Fruit fly (Drosophila melanogaster): ENCODE measurements around the gene CG33286.

CG33286 gene

dm6 chr3L:20976383-20976782, 1.9 kb upstream of the CG33286 start:
- no peak for TF ChIP-seq Dif (GFP tag; optimal IDR thresholded peaks at IDR 0.05; ENCODE audit: partially characterized antibody)
- TF ChIP-seq jim (GFP tag; optimal IDR thresholded peaks at IDR 0.05): no peak
- no peak for TF ChIP-seq dsf (GFP tag; optimal IDR thresholded peaks at IDR 0.05; ENCODE audit: borderline replicate concordance)
- TF ChIP-seq Hnf4 (GFP tag; optimal IDR thresholded peaks at IDR 0.05): no peak
- TF ChIP-seq Rel (GFP tag; optimal IDR thresholded peaks at IDR 0.05): no peak
- TF ChIP-seq Rel (tag; optimal IDR thresholded peaks at IDR 0.05): no peak
- no peak for TF ChIP-seq Sp1 (GFP tag; optimal IDR thresholded peaks at IDR 0.05)
- no peak for TF ChIP-seq Hr83 (GFP tag; optimal IDR thresholded peaks at IDR 0.05; ENCODE audit: poor library complexity, severe bottlenecking)
- no peak for TF ChIP-seq ey (GFP tag; optimal IDR thresholded peaks at IDR 0.05)
- no peak for TF ChIP-seq dmrt93B (GFP tag; optimal IDR thresholded peaks at IDR 0.05)
- no peak for TF ChIP-seq rgr (GFP tag; optimal IDR thresholded peaks at IDR 0.05)
- no peak for TF ChIP-seq sage (GFP tag; optimal IDR thresholded peaks at IDR 0.05)
- TF ChIP-seq sv (GFP tag; optimal IDR thresholded peaks at IDR 0.05): no peak
- no peak for TF ChIP-seq CG9705 (GFP tag; optimal IDR thresholded peaks at IDR 0.05)
- no peak for TF ChIP-seq GATAd (GFP tag; optimal IDR thresholded peaks at IDR 0.05)
- TF ChIP-seq CrebA (GFP tag; optimal IDR thresholded peaks at IDR 0.05; ENCODE audit: borderline replicate concordance): no peak
- TF ChIP-seq Abd-B (GFP tag; optimal IDR thresholded peaks at IDR 0.05): no peak

dm6 chr3L:20970563-20970962, 3.9 kb downstream of the CG33286 start, which contains the start of gene CG33287:
Gene CG33287 (minus strand): TSS chr3L:20970663.
- TF ChIP-seq br (GFP tag; optimal IDR thresholded peaks at IDR 0.05) (no peak), Abd-B (GFP tag; optimal IDR thresholded peaks at IDR 0.05) (no peak), rgr (GFP tag; optimal IDR thresholded peaks at IDR 0.05) (no peak), Hr78 (GFP tag; optimal IDR thresholded peaks at IDR 0.05) (no peak), Dif (GFP tag; optimal IDR thresholded peaks at IDR 0.05; ENCODE audit: partially characterized antibody) (no peak), Hnf4 (GFP tag; optimal IDR thresholded peaks at IDR 0.05) (no peak), GATAd (GFP tag; optimal IDR thresholded peaks at IDR 0.05) (no peak), sage (GFP tag; optimal IDR thresholded peaks at IDR 0.05) (no peak), Vsx2 (GFP tag; optimal IDR thresholded peaks at IDR 0.05; ENCODE audit: partially characterized antibody) (no peak), fru (GFP tag; optimal IDR thresholded peaks at IDR 0.05) (no peak), CrebA (GFP tag; optimal IDR thresholded peaks at IDR 0.05; ENCODE audit: borderline replicate concordance) (no peak), Hr83 (GFP tag; optimal IDR thresholded peaks at IDR 0.05; ENCODE audit: poor library complexity, severe bottlenecking) (no peak), Myc (optimal IDR thresholded peaks at IDR 0.05) (no peak), HLH106 (tag; optimal IDR thresholded peaks at IDR 0.05) (no peak), Mio (GFP tag; optimal IDR thresholded peaks at IDR 0.05) (no peak), CG9705 (GFP tag; optimal IDR thresholded peaks at IDR 0.05) (no peak), CG32264 (GFP tag; optimal IDR thresholded peaks at IDR 0.05) (no peak), N (GFP tag; optimal IDR thresholded peaks at IDR 0.05) (no peak)

dm6 chr3L:20966662-20967061, 7.8 kb downstream of the CG33286 start, which contains the start of gene CG12983:
Gene CG12983 (minus strand): TSS chr3L:20966762.
- TF ChIP-seq rgr (GFP tag; optimal IDR thresholded peaks at IDR 0.05): no peak
- no peak for TF ChIP-seq CrebA (GFP tag; optimal IDR thresholded peaks at IDR 0.05; ENCODE audit: borderline replicate concordance)
- no peak for TF ChIP-seq Rel (GFP tag; optimal IDR thresholded peaks at IDR 0.05)
- TF ChIP-seq Rel (tag; optimal IDR thresholded peaks at IDR 0.05): no peak
- TF ChIP-seq psq (GFP tag; optimal IDR thresholded peaks at IDR 0.05): no peak
- TF ChIP-seq GATAd (GFP tag; optimal IDR thresholded peaks at IDR 0.05): no peak
- no peak for TF ChIP-seq Hnf4 (GFP tag; optimal IDR thresholded peaks at IDR 0.05)
- no peak for TF ChIP-seq usp (GFP tag; optimal IDR thresholded peaks at IDR 0.05)
- TF ChIP-seq lola (GFP tag; optimal IDR thresholded peaks at IDR 0.05): no peak
- no peak for TF ChIP-seq Dfd (GFP tag; optimal IDR thresholded peaks at IDR 0.05)

dm6 chr3L:20962455-20962854, 12.0 kb downstream of the CG33286 start, which contains the start of gene CG10587:
Gene CG10587 (minus strand): TSS chr3L:20962555.
- TF ChIP-seq jim (GFP tag; optimal IDR thresholded peaks at IDR 0.05) (no peak), OdsH (GFP tag; optimal IDR thresholded peaks at IDR 0.05) (no peak), pan (optimal IDR thresholded peaks at IDR 0.05) (no peak), lola (GFP tag; optimal IDR thresholded peaks at IDR 0.05) (no peak), Sp1 (GFP tag; optimal IDR thresholded peaks at IDR 0.05) (no peak), psq (GFP tag; optimal IDR thresholded peaks at IDR 0.05) (no peak), Vsx2 (GFP tag; optimal IDR thresholded peaks at IDR 0.05; ENCODE audit: partially characterized antibody) (no peak), CG9705 (GFP tag; optimal IDR thresholded peaks at IDR 0.05) (no peak), Hr78 (GFP tag; optimal IDR thresholded peaks at IDR 0.05) (no peak), brk (GFP tag; optimal IDR thresholded peaks at IDR 0.05) (no peak), Hnf4 (GFP tag; optimal IDR thresholded peaks at IDR 0.05) (no peak), sv (GFP tag; optimal IDR thresholded peaks at IDR 0.05) (no peak), Jra (GFP tag; optimal IDR thresholded peaks at IDR 0.05) (no peak)

Measured in whole organism, wandering third instar larva.